Fruit fly (Drosophila melanogaster) whole organism, wandering third instar larva: ENCODE results near the gene CG4570.
A peak's percentile ranks its signal among the peaks of the same experiment; 100 is the strongest.

Source experiments
- Abd-B ChIP-seq: fragments of >200 bp; optimal IDR thresholded peaks from 2 replicates; lab custom pipeline; 2017; ENCODE audit warnings: missing biosample characterization, missing genetic modification characterization
- CrebA ChIP-seq: fragments of 200-800 bp; sonication (Bioruptor generic); optimal IDR thresholded peaks from 2 replicates; lab custom pipeline; 2016; ENCODE audit warnings: missing biosample characterization, mild to moderate bottlenecking, missing genetic modification characterization, borderline replicate concordance
- Dfd ChIP-seq: fragments of >200 bp; optimal IDR thresholded peaks from 2 replicates; lab custom pipeline; 2017; ENCODE audit warnings: missing biosample characterization, missing genetic modification characterization
- Dif ChIP-seq: fragments of 200-275, 200-300 bp; sonication (Bioruptor generic); optimal IDR thresholded peaks from 2 replicates; lab custom pipeline; 2018; ENCODE audit warnings: missing biosample characterization, missing genetic modification characterization; ENCODE audit not compliant: partially characterized antibody
- GATAd ChIP-seq: sonication (Bioruptor generic); optimal IDR thresholded peaks from 2 replicates; lab custom pipeline; 2016; ENCODE audit warnings: missing biosample characterization, missing genetic modification characterization
- HLH106 ChIP-seq: fragments of 200-800 bp; optimal IDR thresholded peaks from 3 replicates; lab custom pipeline; 2019; ENCODE audit warnings: missing biosample characterization, mild to moderate bottlenecking, missing genetic modification characterization, moderate library complexity
- Hnf4 ChIP-seq: fragments of 200-800 bp; sonication (Bioruptor generic); optimal IDR thresholded peaks from 2 replicates; lab custom pipeline; 2016; ENCODE audit warnings: missing biosample characterization, mild to moderate bottlenecking, missing genetic modification characterization
- Hr78 ChIP-seq: fragments of >200 bp; optimal IDR thresholded peaks from 2 replicates; lab custom pipeline; 2017; ENCODE audit warnings: missing biosample characterization, missing genetic modification characterization
- Hr83 ChIP-seq: fragments of 200-300 bp; sonication (Bioruptor generic); optimal IDR thresholded peaks from 2 replicates; lab custom pipeline; 2016; ENCODE audit warnings: missing biosample characterization, mild to moderate bottlenecking, missing genetic modification characterization, moderate library complexity; ENCODE audit not compliant: poor library complexity, severe bottlenecking
- Jra ChIP-seq: sonication (Bioruptor generic); optimal IDR thresholded peaks from 2 replicates; lab custom pipeline; 2016; ENCODE audit warnings: missing biosample characterization, missing genetic modification characterization
- Mio ChIP-seq: sonication (Bioruptor generic); optimal IDR thresholded peaks from 2 replicates; lab custom pipeline; 2016; ENCODE audit warnings: missing biosample characterization, missing genetic modification characterization
- Myc ChIP-seq: fragments of >200 bp; optimal IDR thresholded peaks from 2 replicates; lab custom pipeline; 2017
- N ChIP-seq: fragments of >200 bp; optimal IDR thresholded peaks from 2 replicates; lab custom pipeline; 2018; ENCODE audit warnings: missing biosample characterization, missing external identifiers, missing genetic modification characterization
- OdsH ChIP-seq: fragments of 200-800 bp; sonication (Bioruptor generic); optimal IDR thresholded peaks from 2 replicates; lab custom pipeline; 2016; ENCODE audit warnings: missing biosample characterization, mild to moderate bottlenecking, missing genetic modification characterization
- Rel ChIP-seq, 2 experiments: fragments of 200-800 bp; sonication (Bioruptor generic) in 1 of 2; optimal IDR thresholded peaks; 2 replicates in 1 of 2; 3 replicates in 1 of 2; lab custom pipeline; 2016 to 2019; ENCODE audit warnings: mild to moderate bottlenecking in 2 of 2, missing biosample characterization in 2 of 2, missing genetic modification characterization in 2 of 2, moderate library complexity in 1 of 2
- Vsx2 ChIP-seq: fragments of 200-300, 225-300 bp; sonication (Bioruptor generic); optimal IDR thresholded peaks from 2 replicates; lab custom pipeline; 2018; ENCODE audit warnings: missing biosample characterization, missing genetic modification characterization; ENCODE audit not compliant: partially characterized antibody
- br ChIP-seq: fragments of 200-800 bp; sonication (Bioruptor generic); optimal IDR thresholded peaks from 2 replicates; lab custom pipeline; 2016; ENCODE audit warnings: missing biosample characterization, missing genetic modification characterization
- brk ChIP-seq: fragments of 200-800 bp; sonication (Bioruptor generic); optimal IDR thresholded peaks from 2 replicates; lab custom pipeline; 2016; ENCODE audit warnings: missing biosample characterization, mild to moderate bottlenecking, missing genetic modification characterization
- dl ChIP-seq, 2 experiments: fragments of 175-275, 200-275 bp in 1 of 2; fragments of 200-275 bp in 1 of 2; sonication (Bioruptor generic); optimal IDR thresholded peaks; lab custom pipeline; 2018; ENCODE audit warnings: mild to moderate bottlenecking in 2 of 2, missing biosample characterization in 2 of 2, missing genetic modification characterization in 2 of 2, moderate library complexity in 2 of 2; ENCODE audit not compliant: partially characterized antibody in 2 of 2, insufficient read depth in 1 of 2
- dmrt93B ChIP-seq: fragments of 200-800 bp; sonication (Bioruptor generic); optimal IDR thresholded peaks from 2 replicates; lab custom pipeline; 2018; ENCODE audit warnings: missing biosample characterization, mild to moderate bottlenecking, missing genetic modification characterization
- dsf ChIP-seq: sonication (Bioruptor generic); optimal IDR thresholded peaks from 2 replicates; lab custom pipeline; 2016; ENCODE audit warnings: missing biosample characterization, missing genetic modification characterization, borderline replicate concordance
- ey ChIP-seq: fragments of 200-800 bp; sonication (Bioruptor generic); optimal IDR thresholded peaks from 2 replicates; lab custom pipeline; 2016; ENCODE audit warnings: missing biosample characterization, missing genetic modification characterization
- foxo ChIP-seq, 2 experiments: fragments of 200-800 bp; sonication (Bioruptor generic); optimal IDR thresholded peaks; 2 replicates in 1 of 2; 3 replicates in 1 of 2; lab custom pipeline; 2016 to 2017; ENCODE audit warnings: missing biosample characterization in 2 of 2, missing genetic modification characterization in 2 of 2
- h ChIP-seq: fragments of 200-800 bp; sonication (Bioruptor generic); optimal IDR thresholded peaks from 3 replicates; lab custom pipeline; 2016; ENCODE audit warnings: missing biosample characterization, mild to moderate bottlenecking, missing genetic modification characterization
- jim ChIP-seq: fragments of 175-275, 200-325 bp; sonication (Bioruptor generic); optimal IDR thresholded peaks from 2 replicates; lab custom pipeline; 2016; ENCODE audit warnings: missing biosample characterization, mild to moderate bottlenecking, missing genetic modification characterization
- lola ChIP-seq: fragments of >200 bp; optimal IDR thresholded peaks from 2 replicates; lab custom pipeline; 2017; ENCODE audit warnings: missing biosample characterization, missing genetic modification characterization
- pan ChIP-seq: fragments of >200 bp; optimal IDR thresholded peaks from 2 replicates; lab custom pipeline; 2017
- sage ChIP-seq: fragments of 200-800 bp; sonication (Bioruptor generic); optimal IDR thresholded peaks from 2 replicates; lab custom pipeline; 2016; ENCODE audit warnings: missing biosample characterization, mild to moderate bottlenecking, missing genetic modification characterization
- sv ChIP-seq: fragments of 200-800 bp; sonication (Bioruptor generic); optimal IDR thresholded peaks from 3 replicates; lab custom pipeline; 2016; ENCODE audit warnings: missing biosample characterization, missing genetic modification characterization
- tai ChIP-seq: sonication (Bioruptor generic); optimal IDR thresholded peaks from 2 replicates; lab custom pipeline; 2016; ENCODE audit warnings: missing biosample characterization, missing genetic modification characterization
- usp ChIP-seq: fragments of >200 bp; optimal IDR thresholded peaks from 2 replicates; lab custom pipeline; 2017; ENCODE audit warnings: missing biosample characterization, missing genetic modification characterization

CG4570 gene

dm6 chr3R:10850636-10851035 lies 6.0 kb upstream of the CG4570 start:
- TF ChIP-seq Vsx2 (no peak), brk (GFP tag; lab: Kevin White, UChicago) (no peak), Myc (no peak), N (GFP tag; lab: Kevin White, UChicago) (no peak), Jra (GFP tag; lab: Kevin White, UChicago) (no peak), Hnf4 (no peak), Rel (GFP tag; optimal IDR thresholded peaks at IDR 0.05; lab: Kevin White, UChicago) (no peak), Rel (tag; optimal IDR thresholded peaks at IDR 0.05; lab: Kevin White, UChicago) (no peak)

- no peak for TF ChIP-seq pan (lab: Kevin White, UChicago)
- peak; percentile 67 for TF ChIP-seq Myc
- no peak for TF ChIP-seq sage
- TF ChIP-seq CrebA, result no peak
- no peak for TF ChIP-seq sv (GFP tag; lab: Kevin White, UChicago)
- peak; percentile 64 for TF ChIP-seq Vsx2
- TF ChIP-seq Hr78, result no peak
- no peak for TF ChIP-seq OdsH (GFP tag; lab: Kevin White, UChicago)
- no peak for TF ChIP-seq N (GFP tag; lab: Kevin White, UChicago)
- TF ChIP-seq Dif (GFP tag; lab: Kevin White, UChicago), result peak; percentile 44
- TF ChIP-seq br (GFP tag; lab: Kevin White, UChicago), result no peak
- TF ChIP-seq Rel (GFP tag; optimal IDR thresholded peaks at IDR 0.05; lab: Kevin White, UChicago), result no peak
- no peak for TF ChIP-seq Rel (tag; optimal IDR thresholded peaks at IDR 0.05; lab: Kevin White, UChicago)
- no peak for TF ChIP-seq tai
- TF ChIP-seq GATAd (GFP tag; lab: Kevin White, UChicago), result no peak
- TF ChIP-seq dl (GFP tag; optimal IDR thresholded peaks at IDR 0.05; lab: Kevin White, UChicago; ENCODE audit: insufficient read depth in 1 of 2, partially characterized antibody in 2 of 2), result no peak
- no peak for TF ChIP-seq dmrt93B (GFP tag; lab: Kevin White, UChicago)
Observed at dm6 chr3R:10852232-10852774, 4.3 kb upstream of the CG4570 start, which contains the start of gene CG4565. TSS of gene CG4565 (plus strand) at chr3R:10852724.

dm6 chr3R:10854243-10854874 lies 2.2 kb upstream of the CG4570 start, which contains the start of the genes CG6567 and CG4511:
TSS of gene CG6567 (minus strand) at chr3R:10854451.
TSS of gene CG4511 (plus strand) at chr3R:10854501.
- TF ChIP-seq Hr78 (no peak), Myc (no peak), dsf (GFP tag; lab: Kevin White, UChicago) (no peak), Mio (GFP tag; lab: Kevin White, UChicago) (no peak), Abd-B (GFP tag; lab: Kevin White, UChicago) (no peak)
- TF ChIP-seq, all 38 proteins: peak for 0

- TF ChIP-seq N (GFP tag; lab: Kevin White, UChicago) (no peak), Dfd (GFP tag; lab: Kevin White, UChicago) (no peak), OdsH (GFP tag; lab: Kevin White, UChicago) (no peak), GATAd (GFP tag; lab: Kevin White, UChicago) (no peak), CrebA (no peak), Dif (GFP tag; lab: Kevin White, UChicago) (no peak), Hr78 (no peak), usp (GFP tag; lab: Kevin White, UChicago) (no peak), sv (GFP tag; lab: Kevin White, UChicago) (no peak)
Observed at dm6 chr3R:10859713-10860112, 3.1 kb downstream of the CG4570 start, which contains the start of gene CG14694. TSS of gene CG14694 (minus strand) at chr3R:10859813.

dm6 chr3R:10862773-10863445 lies 6.3 kb downstream of the CG4570 start, which contains the start of gene CG6574:
TSS of gene CG6574 (minus strand) at chr3R:10862988.
- TF ChIP-seq CrebA (no peak), Myc (peak; percentile 39), Rel (GFP tag; optimal IDR thresholded peaks at IDR 0.05; lab: Kevin White, UChicago) (no peak), Rel (tag; optimal IDR thresholded peaks at IDR 0.05; lab: Kevin White, UChicago) (peak; percentile 27), sage (no peak), jim (GFP tag; lab: Kevin White, UChicago) (no peak), HLH106 (tag; lab: Kevin White, UChicago) (peak; percentile 13), N (GFP tag; lab: Kevin White, UChicago) (no peak), Hr83 (GFP tag; lab: Kevin White, UChicago) (no peak), ey (GFP tag; lab: Kevin White, UChicago) (peak; percentile 2), br (GFP tag; lab: Kevin White, UChicago) (peak; percentile 38), Dif (GFP tag; lab: Kevin White, UChicago) (no peak), foxo (GFP tag; optimal IDR thresholded peaks at IDR 0.05; lab: Kevin White, UChicago) (peak in 1 of 2 experiments; percentile 41), lola (GFP tag; lab: Kevin White, UChicago) (no peak), sv (GFP tag; lab: Kevin White, UChicago) (no peak), usp (GFP tag; lab: Kevin White, UChicago) (no peak), Abd-B (GFP tag; lab: Kevin White, UChicago) (no peak), h (GFP tag; lab: Kevin White, UChicago) (peak; percentile 32), dmrt93B (GFP tag; lab: Kevin White, UChicago) (no peak), OdsH (GFP tag; lab: Kevin White, UChicago) (peak; percentile 2), pan (lab: Kevin White, UChicago) (no peak)
- TF ChIP-seq, all 38 proteins: peak for 8
